Worm (Caenorhabditis elegans): ENCODE results near the gene C26D10.3.

DNA sequence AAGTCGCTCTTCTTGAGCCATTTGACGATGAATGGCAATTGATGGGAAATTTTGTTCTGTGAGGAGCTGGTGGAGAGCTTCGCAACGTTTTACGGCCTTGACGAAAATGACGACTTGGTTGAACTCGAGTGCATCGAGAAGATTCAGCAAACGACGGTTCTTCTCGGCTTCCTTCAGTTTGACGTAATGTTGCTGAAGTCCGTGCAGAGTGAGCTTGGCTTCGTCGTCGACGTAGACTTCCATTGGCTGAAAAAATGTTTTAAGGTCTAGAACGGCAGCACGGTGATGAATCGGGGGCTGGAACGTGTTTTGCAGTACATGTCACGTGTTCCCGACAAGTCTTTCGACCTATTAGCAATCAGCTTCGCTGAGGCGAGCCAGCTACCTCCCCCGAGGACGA, 2.3 kb downstream of the C26D10.3 start:
- no peak for TF ChIP-seq ztf-23 (GFP tag; IDR thresholded peaks at IDR 0.05)
- TF ChIP-seq med-1 (GFP tag; optimal IDR thresholded peaks at IDR 0.05; ENCODE audit: insufficient read depth) = no peak
- TF ChIP-seq T22C8.4 (GFP tag; IDR thresholded peaks at IDR 0.05) = no peak
- TF ChIP-seq ref-1 (GFP tag; conservative IDR thresholded peaks at IDR 0.05) = no peak
- no peak for TF ChIP-seq cog-1 (tag; optimal IDR thresholded peaks at IDR 0.05)
- no peak for TF ChIP-seq flt-1 (GFP tag; IDR thresholded peaks at IDR 0.05)
- no peak for TF ChIP-seq ztf-29 (GFP tag; IDR thresholded peaks at IDR 0.05)
- no peak for TF ChIP-seq klf-2 (GFP tag; conservative IDR thresholded peaks at IDR 0.05)

Measured in whole organism, midembryonic.